Fruit fly (Drosophila melanogaster): ENCODE data around the gene aspr.
"Not testable (repeated sequence)": the region's sequence is repeated elsewhere in the genome, so short reads cannot be mapped to it uniquely, and the experiment has no call there.

- TF ChIP-seq CG1621 (tag; optimal IDR thresholded peaks at IDR 0.05); Hr4 (GFP tag; optimal IDR thresholded peaks at IDR 0.05); CG3032 (tag; optimal IDR thresholded peaks at IDR 0.05); CG6854 (GFP tag; optimal IDR thresholded peaks at IDR 0.05); Smox (GFP tag; optimal IDR thresholded peaks at IDR 0.05); CG10669 (GFP tag; optimal IDR thresholded peaks at IDR 0.05); esn (GFP tag; optimal IDR thresholded peaks at IDR 0.05); Hr38 (GFP tag; optimal IDR thresholded peaks at IDR 0.05); CG4318 (GFP tag; optimal IDR thresholded peaks at IDR 0.05); CG6792 (GFP tag; optimal IDR thresholded peaks at IDR 0.05); Sox102F (GFP tag; optimal IDR thresholded peaks at IDR 0.05); Blimp-1 (GFP tag; optimal IDR thresholded peaks at IDR 0.05); CG11294 (GFP tag; IDR thresholded peaks at IDR 0.05); fd59A (GFP tag; optimal IDR thresholded peaks at IDR 0.05): not testable (repeated sequence)
Observed at dm6 chrX:20201833-20202232, 53.9 kb downstream of the aspr start, which contains the start of gene SdicA.
